Worm (Caenorhabditis elegans): Measurements from ENCODE around the gene wdr-60.
"Not testable (repeated sequence)": the region's sequence is repeated elsewhere in the genome, so short reads cannot be mapped to it uniquely, and the experiment has no call there.

DNA sequence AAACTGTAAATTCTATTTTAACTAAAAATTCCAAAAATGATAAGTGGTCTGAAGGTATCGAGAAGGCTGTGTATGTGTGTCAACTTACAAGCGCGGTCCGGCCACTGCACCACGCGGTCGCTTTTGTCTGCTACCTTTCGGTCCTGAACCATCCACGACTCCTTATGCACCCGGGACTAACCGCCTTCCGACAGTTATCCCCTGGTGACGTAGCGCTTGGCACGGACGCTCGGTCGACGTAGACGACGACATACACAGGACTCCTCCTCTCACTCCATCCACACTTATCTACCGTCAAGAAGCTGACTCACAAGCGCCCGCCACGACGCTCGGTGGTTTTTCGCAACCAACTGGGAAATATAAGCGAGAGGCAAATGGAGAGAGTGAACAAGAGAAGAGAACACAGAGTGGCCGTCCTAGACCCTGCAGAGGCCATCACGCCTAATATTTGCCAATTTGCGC lies 44.4 kb downstream of the wdr-60 start:
- TF ChIP-seq pha-4 (tag; optimal IDR thresholded peaks at IDR 0.05); pag-3 (tag; optimal IDR thresholded peaks at IDR 0.05; ENCODE audit: borderline replicate concordance): not testable (repeated sequence)
- TF ChIP-seq ceh-18 (tag; optimal IDR thresholded peaks at IDR 0.05), result peak; percentile 92
